Worm (Caenorhabditis elegans): ENCODE measurements around the gene swsn-7.

swsn-7 gene

DNA sequence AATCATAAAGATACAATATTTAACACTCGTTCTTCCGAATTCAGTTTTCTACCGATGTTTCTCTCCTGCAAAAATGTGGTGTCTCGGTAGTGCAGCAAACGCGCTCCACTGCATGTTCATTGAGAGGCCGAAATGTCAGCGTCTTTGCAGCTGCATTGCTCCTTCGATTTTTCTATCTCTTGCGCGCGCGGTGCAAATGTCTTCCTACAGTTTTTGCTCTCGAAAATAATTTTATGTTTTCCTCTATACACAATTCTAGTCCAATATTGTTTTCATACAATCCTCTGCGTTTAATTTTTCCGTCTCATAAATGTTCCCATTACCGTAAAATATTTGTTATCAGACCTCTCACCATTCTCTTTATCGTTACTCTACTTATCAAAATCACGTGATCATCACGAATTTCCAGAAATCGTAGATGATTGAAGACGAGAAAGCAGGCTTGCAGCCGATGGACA, 34.8 kb upstream of the swsn-7 start, which contains the start of gene ufd-2 (continued):
- TF ChIP-seq rnt-1 (tag; optimal IDR thresholded peaks at IDR 0.05) (peak; percentile 75), sox-2 (GFP tag; IDR thresholded peaks at IDR 0.05) (no peak), nfya-1 (tag; optimal IDR thresholded peaks at IDR 0.05) (peak; percentile 63), ceh-30 (tag; optimal IDR thresholded peaks at IDR 0.05) (no peak), nhr-232 (tag; optimal IDR thresholded peaks at IDR 0.05) (no peak), ztf-16 (tag; optimal IDR thresholded peaks at IDR 0.05) (peak; percentile 41), ceh-22 (tag; optimal IDR thresholded peaks at IDR 0.05) (no peak), ceh-6 (GFP tag; optimal IDR thresholded peaks at IDR 0.05) (no peak), unc-86 (tag; optimal IDR thresholded peaks at IDR 0.05) (peak; percentile 36), C38D4.7 (GFP tag; optimal IDR thresholded peaks at IDR 0.05) (no peak), K02D7.2 (tag; optimal IDR thresholded peaks at IDR 0.05) (no peak), ceh-31 (tag; optimal IDR thresholded peaks at IDR 0.05) (peak; percentile 94), zip-5 (tag; optimal IDR thresholded peaks at IDR 0.05) (peak; percentile 64), ama-1 (optimal IDR thresholded peaks at IDR 0.05) (no peak), Y22D7AL.16 (tag; optimal IDR thresholded peaks at IDR 0.05) (no peak), ceh-45 (GFP tag; IDR thresholded peaks at IDR 0.05) (no peak), sdc-2 (tag; optimal IDR thresholded peaks at IDR 0.05) (no peak), unc-55 (GFP tag; optimal IDR thresholded peaks at IDR 0.05) (peak; percentile 15), pha-2 (tag; optimal IDR thresholded peaks at IDR 0.05) (no peak), F13H6.1 (tag; optimal IDR thresholded peaks at IDR 0.05) (peak; percentile 68), ceh-18 (tag; optimal IDR thresholded peaks at IDR 0.05) (peak; percentile 71), nhr-11 (tag; optimal IDR thresholded peaks at IDR 0.05) (no peak), mec-3 (tag; optimal IDR thresholded peaks at IDR 0.05; ENCODE audit: borderline replicate concordance) (no peak), pax-1 (tag; optimal IDR thresholded peaks at IDR 0.05) (no peak), npax-4 (tag; optimal IDR thresholded peaks at IDR 0.05) (no peak), fkh-10 (GFP tag; optimal IDR thresholded peaks at IDR 0.05) (no peak), ets-4 (tag; optimal IDR thresholded peaks at IDR 0.05) (peak; percentile 50)

DNA sequence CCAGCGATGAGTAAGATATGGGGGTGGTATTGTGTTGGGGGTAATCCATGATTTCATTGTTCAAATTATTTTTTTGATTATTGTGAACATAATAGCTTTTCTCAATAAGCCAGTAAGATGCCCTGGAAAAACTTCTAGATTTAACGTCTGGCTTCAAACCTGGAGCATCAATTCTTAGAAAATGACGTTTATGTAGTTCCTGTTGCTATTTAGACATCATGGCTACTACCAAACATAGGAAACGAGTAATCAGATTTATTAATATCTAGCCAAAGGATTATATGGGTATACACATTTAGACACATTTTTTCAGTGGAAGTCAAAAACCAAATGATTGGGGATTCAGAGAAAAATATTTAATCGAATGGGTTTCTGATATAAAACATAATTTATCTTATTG, 32.0 kb upstream of the swsn-7 start:
- no peak for TF ChIP-seq mec-3 (tag; optimal IDR thresholded peaks at IDR 0.05; ENCODE audit: borderline replicate concordance)
- no peak for TF ChIP-seq nhr-11 (tag; optimal IDR thresholded peaks at IDR 0.05)
- no peak for TF ChIP-seq ets-4 (tag; optimal IDR thresholded peaks at IDR 0.05)
- no peak for TF ChIP-seq unc-86 (tag; optimal IDR thresholded peaks at IDR 0.05)
- no peak for TF ChIP-seq pat-9 (tag; optimal IDR thresholded peaks at IDR 0.05)
- TF ChIP-seq nfya-1 (tag; optimal IDR thresholded peaks at IDR 0.05) = no peak
- TF ChIP-seq ceh-30 (tag; optimal IDR thresholded peaks at IDR 0.05) = no peak
- no peak for TF ChIP-seq hlh-30 (tag; optimal IDR thresholded peaks at IDR 0.05; ENCODE audit: insufficient read depth)
- TF ChIP-seq elt-2 (tag; optimal IDR thresholded peaks at IDR 0.05) = no peak
- no peak for TF ChIP-seq F13H6.1 (tag; optimal IDR thresholded peaks at IDR 0.05)
- TF ChIP-seq che-1 (tag; optimal IDR thresholded peaks at IDR 0.05) = no peak
- no peak for TF ChIP-seq hlh-6 (tag; optimal IDR thresholded peaks at IDR 0.05)
- TF ChIP-seq lin-11 (tag; optimal IDR thresholded peaks at IDR 0.05) = no peak
- no peak for TF ChIP-seq fkh-6 (tag; optimal IDR thresholded peaks at IDR 0.05)
- no peak for TF ChIP-seq eyg-1 (tag; optimal IDR thresholded peaks at IDR 0.05)
- TF ChIP-seq sox-2 (GFP tag; IDR thresholded peaks at IDR 0.05) = no peak
- TF ChIP-seq ceh-2 (tag; optimal IDR thresholded peaks at IDR 0.05) = no peak

DNA sequence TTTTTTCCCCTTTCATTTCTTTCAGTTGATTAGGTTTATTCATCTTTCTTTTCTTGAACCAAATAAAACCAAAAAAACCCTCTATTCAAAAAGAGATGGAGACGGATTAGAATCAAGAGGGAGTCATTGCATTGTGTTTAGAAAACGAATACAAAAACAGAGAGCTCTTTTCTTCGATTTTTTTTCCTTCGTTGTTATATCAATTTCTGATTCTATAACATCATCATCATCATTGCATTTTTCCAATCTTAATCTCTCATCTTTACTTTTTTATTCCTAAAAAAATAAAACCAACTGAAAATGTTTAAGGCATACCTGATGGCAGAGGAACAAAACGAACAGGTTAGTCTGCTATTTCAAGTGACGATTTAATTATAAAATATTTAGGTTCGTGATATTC, 31.2 kb upstream of the swsn-7 start, which contains the start of gene T05H10.8:
Gene T05H10.8 (plus strand): TSS at position 301 of the 400 bp plus-strand sequence.
- TF ChIP-seq eyg-1 (tag; optimal IDR thresholded peaks at IDR 0.05) = no peak
- no peak for TF ChIP-seq ttx-3 (tag; optimal IDR thresholded peaks at IDR 0.05)
- TF ChIP-seq ref-2 (tag; optimal IDR thresholded peaks at IDR 0.05) = no peak
- TF ChIP-seq K09A11.1 (tag; optimal IDR thresholded peaks at IDR 0.05; ENCODE audit: insufficient read depth) = no peak
- no peak for TF ChIP-seq pax-1 (tag; optimal IDR thresholded peaks at IDR 0.05)
- TF ChIP-seq pha-2 (tag; optimal IDR thresholded peaks at IDR 0.05) = no peak
- no peak for TF ChIP-seq ceh-34 (tag; optimal IDR thresholded peaks at IDR 0.05)
- TF ChIP-seq lin-11 (tag; optimal IDR thresholded peaks at IDR 0.05) = no peak
- no peak for TF ChIP-seq gmeb-2 (tag; optimal IDR thresholded peaks at IDR 0.05)
- no peak for TF ChIP-seq ceh-22 (tag; optimal IDR thresholded peaks at IDR 0.05)
- no peak for TF ChIP-seq lim-6 (tag; optimal IDR thresholded peaks at IDR 0.05)
- TF ChIP-seq C38D4.7 (GFP tag; optimal IDR thresholded peaks at IDR 0.05) = no peak
